Worm (Caenorhabditis elegans) whole organism, young adult: ENCODE data around the gene lido-12.
"Not testable (repeated sequence)": the region's sequence is repeated elsewhere in the genome, so short reads cannot be mapped to it uniquely, and the experiment has no call there.

ENCODE experiments used
- B0261.1 ChIP-seq: sonication (generic microtip); optimal IDR thresholded peaks from 2 replicates; lab custom pipeline; 2016; ENCODE audit warnings: mild to moderate bottlenecking, missing genetic modification characterization, moderate library complexity, missing compliant biosample characterization
- F52B5.7 ChIP-seq: sonication (generic microtip); optimal IDR thresholded peaks from 2 replicates; lab custom pipeline; 2016; ENCODE audit warnings: mild to moderate bottlenecking, missing genetic modification characterization, missing compliant biosample characterization
- K11D2.4 ChIP-seq: fragments of 200-800 bp; sonication (Bioruptor generic); IDR thresholded peaks from 2 replicates; pipeline ENCODE4 v1.3.6; 2022; ENCODE audit warnings: missing genetic modification reagents, missing genetic modification characterization, missing compliant biosample characterization
- T26A5.8 ChIP-seq: sonication (generic microtip); optimal IDR thresholded peaks from 2 replicates; lab custom pipeline; 2016; ENCODE audit warnings: missing genetic modification characterization, missing compliant biosample characterization
- ama-1 ChIP-seq, 3 experiments: fragments of 150-350 bp in 1 of 3; sonication (generic microtip) in 2 of 3; optimal IDR thresholded peaks; 2 replicates each; lab custom pipeline; 2014 to 2018; ENCODE audit warnings: missing biosample characterization in 2 of 3, missing genetic modification characterization in 2 of 3, missing genetic modification reagents in 2 of 3
- cebp-2 ChIP-seq: fragments of 200-800 bp; sonication (Bioruptor generic); IDR thresholded peaks from 2 replicates; pipeline ENCODE4 v1.3.6; 2022; ENCODE audit warnings: missing genetic modification characterization, missing compliant biosample characterization
- ceh-40 ChIP-seq: fragments of 200-800 bp; sonication (Bioruptor generic); IDR thresholded peaks from 2 replicates; pipeline ENCODE4 v1.3.6; 2022; ENCODE audit warnings: missing genetic modification characterization, missing compliant biosample characterization
- ceh-79 ChIP-seq: sonication (generic microtip); optimal IDR thresholded peaks from 2 replicates; lab custom pipeline; 2017; ENCODE audit warnings: mild to moderate bottlenecking, missing genetic modification characterization, missing compliant biosample characterization
- dox-1 ChIP-seq: fragments of 200-800 bp; sonication (Bioruptor generic); IDR thresholded peaks from 2 replicates; pipeline ENCODE4 v1.3.6; 2022; ENCODE audit warnings: missing genetic modification reagents, missing genetic modification characterization, missing compliant biosample characterization
- egl-18 ChIP-seq: fragments of 200-800 bp; sonication (Bioruptor generic); IDR thresholded peaks from 2 replicates; pipeline ENCODE4 v1.3.6; 2022; ENCODE audit warnings: missing genetic modification reagents, missing genetic modification characterization, missing compliant biosample characterization
- ets-4 ChIP-seq: fragments of 200-800 bp; sonication (Bioruptor generic); optimal IDR thresholded peaks from 2 replicates; lab custom pipeline; 2018; ENCODE audit warnings: mild to moderate bottlenecking, missing genetic modification characterization, missing compliant biosample characterization
- hmg-1.2 ChIP-seq: fragments of 200-800 bp; sonication (Bioruptor generic); IDR thresholded peaks from 2 replicates; pipeline ENCODE4 v1.3.6; 2022; ENCODE audit warnings: missing genetic modification reagents, missing genetic modification characterization, missing compliant biosample characterization
- hmg-20 ChIP-seq: fragments of 200-800 bp; sonication (Bioruptor generic); IDR thresholded peaks from 2 replicates; pipeline ENCODE4 v1.3.6; 2022; ENCODE audit warnings: missing genetic modification reagents, missing genetic modification characterization, missing compliant biosample characterization
- hrde-1 ChIP-seq: sonication (generic microtip); optimal IDR thresholded peaks from 2 replicates; lab custom pipeline; 2016; ENCODE audit warnings: missing genetic modification characterization, mild to moderate bottlenecking, missing compliant biosample characterization, moderate library complexity, missing genotype, missing genetic modification reagents, borderline replicate concordance
- hsf-1 ChIP-seq: fragments of 200-800 bp; sonication (Bioruptor generic); IDR thresholded peaks from 2 replicates; pipeline ENCODE4 v1.3.6; 2022; ENCODE audit warnings: missing genetic modification reagents, missing genetic modification characterization, missing compliant biosample characterization
- lag-1 ChIP-seq: fragments of 200-800 bp; sonication (Bioruptor generic); IDR thresholded peaks from 2 replicates; pipeline ENCODE4 v1.3.6; 2022; ENCODE audit warnings: missing genetic modification reagents, missing genetic modification characterization, missing compliant biosample characterization
- lsl-1 ChIP-seq: fragments of 200-800 bp; sonication (Bioruptor generic); optimal IDR thresholded peaks from 2 replicates; lab custom pipeline; 2018; ENCODE audit warnings: mild to moderate bottlenecking, missing genetic modification characterization, moderate library complexity, missing compliant biosample characterization
- madf-10 ChIP-seq: sonication (generic microtip); optimal IDR thresholded peaks from 2 replicates; lab custom pipeline; 2016; ENCODE audit warnings: mild to moderate bottlenecking, missing genetic modification characterization, missing compliant biosample characterization
- madf-6 ChIP-seq: fragments of 200-800 bp; sonication (Bioruptor generic); IDR thresholded peaks from 2 replicates; pipeline ENCODE4 v1.3.6; 2022; ENCODE audit warnings: missing genetic modification reagents, missing genetic modification characterization, missing compliant biosample characterization
- mxl-1 ChIP-seq: sonication (generic microtip); optimal IDR thresholded peaks from 2 replicates; lab custom pipeline; 2016; ENCODE audit warnings: missing genetic modification characterization, missing compliant biosample characterization
- nfya-2 ChIP-seq: fragments of 200-800 bp; sonication (Bioruptor generic); IDR thresholded peaks from 2 replicates; pipeline ENCODE4 v1.3.6; 2022; ENCODE audit warnings: missing genetic modification reagents, missing genetic modification characterization, missing compliant biosample characterization
- nhr-27 ChIP-seq: fragments of 200-800 bp; sonication (Bioruptor generic); optimal IDR thresholded peaks from 2 replicates; lab custom pipeline; 2018; ENCODE audit warnings: mild to moderate bottlenecking, missing genetic modification characterization, moderate library complexity, missing compliant biosample characterization
- rcor-1 ChIP-seq: fragments of 200-800 bp; sonication (Bioruptor generic); IDR thresholded peaks from 2 replicates; pipeline ENCODE4 v1.3.6; 2022; ENCODE audit warnings: missing genetic modification reagents, missing genetic modification characterization, missing compliant biosample characterization
- rpc-1 ChIP-seq, 2 experiments: fragments of 150-350 bp in 1 of 2; sonication (generic microtip) in 1 of 2; optimal IDR thresholded peaks; 2 replicates each; lab custom pipeline; 2014 to 2018; ENCODE audit warnings: missing biosample characterization in 1 of 2, missing genetic modification characterization in 1 of 2, missing genetic modification reagents in 1 of 2, missing genotype in 1 of 2
- sea-2 ChIP-seq: fragments of 200-800 bp; sonication (Bioruptor generic); IDR thresholded peaks from 2 replicates; pipeline ENCODE4 v1.3.6; 2022; ENCODE audit warnings: missing genetic modification characterization, missing compliant biosample characterization
- snpc-4 ChIP-seq, 5 experiments: fragments of 150-350 bp in 1 of 5; sonication (generic microtip) in 4 of 5; optimal IDR thresholded peaks; 2 replicates each; lab custom pipeline; 2014 to 2018; ENCODE audit warnings: missing genetic modification characterization in 5 of 5, missing biosample characterization in 3 of 5, antibody characterized with exemption in 2 of 5, mild to moderate bottlenecking in 2 of 5, missing compliant biosample characterization in 2 of 5, missing genotype in 2 of 5, moderate library complexity in 2 of 5, missing genetic modification reagents in 1 of 5
- tbp1 ChIP-seq: fragments of 200-800 bp; sonication (Bioruptor generic); optimal IDR thresholded peaks from 2 replicates; lab custom pipeline; 2018; ENCODE audit warnings: mild to moderate bottlenecking, missing genetic modification characterization, missing compliant biosample characterization
- zfh-2 ChIP-seq: fragments of 200-800 bp; sonication (Bioruptor generic); conservative IDR thresholded peaks from 2 replicates; pipeline ENCODE4 v1.3.6; 2022; ENCODE audit warnings: missing genetic modification reagents, missing genetic modification characterization, missing compliant biosample characterization
- ztf-22 ChIP-seq: fragments of 200-800 bp; sonication (Bioruptor generic); optimal IDR thresholded peaks from 2 replicates; lab custom pipeline; 2018; ENCODE audit warnings: mild to moderate bottlenecking, missing genetic modification characterization, moderate library complexity, missing compliant biosample characterization
- ztf-25 ChIP-seq: fragments of 200-800 bp; sonication (Bioruptor generic); IDR thresholded peaks from 2 replicates; pipeline ENCODE4 v1.3.6; 2022; ENCODE audit warnings: missing genetic modification reagents, missing genetic modification characterization, missing compliant biosample characterization
- ztf-3 ChIP-seq: fragments of 200-800 bp; sonication (Bioruptor generic); optimal IDR thresholded peaks from 2 replicates; lab custom pipeline; 2018; ENCODE audit warnings: mild to moderate bottlenecking, missing genetic modification characterization, missing compliant biosample characterization
- ztf-6 ChIP-seq: fragments of 200-800 bp; sonication (Bioruptor generic); IDR thresholded peaks from 2 replicates; pipeline ENCODE4 v1.3.6; 2022; ENCODE audit warnings: missing genetic modification reagents, missing genetic modification characterization, missing compliant biosample characterization

Gene lido-12

DNA sequence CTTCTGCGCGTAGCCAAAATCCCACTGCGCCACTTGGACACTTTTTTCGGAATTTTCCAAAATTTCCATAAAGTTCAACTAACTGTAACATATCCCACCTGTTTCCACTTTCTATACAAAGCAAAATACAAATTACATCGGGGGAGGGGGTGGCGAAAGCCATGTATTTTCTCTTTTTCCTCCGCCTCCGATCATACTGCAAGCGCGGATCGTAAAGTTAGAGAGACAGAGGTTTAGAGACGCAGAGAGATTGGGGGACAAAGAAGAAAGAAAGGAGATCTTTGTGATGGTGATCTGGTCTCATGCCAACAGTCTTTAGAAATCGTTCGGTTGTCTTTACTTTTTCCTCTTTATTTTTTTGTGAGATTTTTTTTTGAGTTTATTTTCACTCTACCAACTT lies 22.7 kb downstream of the lido-12 start:
- TF ChIP-seq madf-10 (tag; lab: Kevin White, UChicago) (no peak), hsf-1 (GFP tag; lab: Robert Waterston, UW) (no peak), ztf-25 (no peak)

DNA sequence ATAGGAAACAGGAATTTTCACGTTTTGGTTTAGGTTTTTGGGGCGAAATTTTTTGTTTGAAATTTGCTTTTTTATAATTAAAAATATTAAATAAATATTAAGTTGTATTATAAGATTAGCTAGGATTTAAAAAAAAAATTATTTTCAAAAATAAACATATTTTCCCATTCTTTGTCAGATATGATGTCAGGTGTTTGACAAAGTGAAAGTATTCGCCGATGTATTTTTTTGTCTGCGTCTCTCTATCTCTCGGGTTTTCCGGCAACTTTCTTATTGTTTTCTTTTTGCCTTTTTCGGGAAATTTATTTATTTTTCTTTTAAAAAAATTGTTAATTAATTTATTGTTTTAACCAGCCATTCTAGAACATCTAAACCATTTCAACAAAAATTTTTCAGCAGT lies 24.8 kb downstream of the lido-12 start:
- no peak for TF ChIP-seq sea-2 (GFP tag; lab: Robert Waterston, UW)
- TF ChIP-seq cebp-2 = no peak
- no peak for TF ChIP-seq egl-18 (GFP tag; lab: Robert Waterston, UW)
- TF ChIP-seq K11D2.4 = no peak
- no peak for TF ChIP-seq hrde-1
- no peak for TF ChIP-seq hmg-20
- no peak for TF ChIP-seq ceh-40
- no peak for TF ChIP-seq T26A5.8 (tag; lab: Kevin White, UChicago)
- TF ChIP-seq lag-1 (GFP tag; lab: Robert Waterston, UW) = no peak
- no peak for TF ChIP-seq nfya-2 (GFP tag; lab: Robert Waterston, UW)
- TF ChIP-seq ets-4 = no peak
- TF ChIP-seq ztf-22 (GFP tag; lab: Kevin White, UChicago) = no peak
- no peak for TF ChIP-seq ceh-79 (tag; lab: Kevin White, UChicago)
- TF ChIP-seq F52B5.7 (tag; lab: Kevin White, UChicago) = no peak
- TF ChIP-seq lsl-1 (GFP tag; lab: Kevin White, UChicago) = no peak
- no peak for TF ChIP-seq rcor-1 (GFP tag; lab: Robert Waterston, UW)
- TF ChIP-seq mxl-1 (tag; lab: Kevin White, UChicago) = no peak

DNA sequence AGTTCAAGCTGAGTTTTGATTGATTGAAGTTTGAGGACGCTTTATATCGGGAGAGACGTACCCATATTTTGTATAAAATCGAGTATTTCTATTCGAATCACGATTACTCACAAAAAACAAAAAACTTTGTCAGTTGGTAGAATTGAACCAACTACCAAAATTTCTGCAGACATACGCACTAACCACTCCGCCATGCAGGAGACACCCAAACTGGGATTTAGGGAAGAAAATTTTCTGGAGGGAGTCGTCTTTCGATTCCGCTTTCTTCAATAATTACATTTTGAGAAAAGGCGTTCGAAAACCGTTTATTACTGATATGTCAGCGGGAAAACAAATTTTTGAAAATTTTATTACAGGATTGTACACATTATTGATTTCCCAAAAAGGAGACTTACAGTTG lies 25.7 kb downstream of the lido-12 start:
- TF ChIP-seq dox-1 (0 out of 2 replicates have a peak, but pooled peaks have one; percentile 31), rcor-1 (GFP tag; lab: Robert Waterston, UW) (peak; percentile 37; the same call in 1 of the 2 replicates), rpc-1 (optimal IDR thresholded peaks at IDR 0.05; lab: Kevin White, UChicago) (peak; percentile 26), rpc-1 (tag; optimal IDR thresholded peaks at IDR 0.05; lab: Kevin White, UChicago) (peak; percentile 52), madf-6 (GFP tag; lab: Robert Waterston, UW) (peak; percentile 61; the same call in 1 of the 2 replicates), tbp1 (peak; percentile 84), hmg-1.2 (GFP tag; lab: Robert Waterston, UW) (peak; percentile 31; the same call in 1 of the 2 replicates), B0261.1 (tag; lab: Kevin White, UChicago) (peak; percentile 66), snpc-4 (tag; optimal IDR thresholded peaks at IDR 0.05; lab: Kevin White, UChicago) (peak in 2 of 4 experiments; percentile 39 to 66)
- not testable (repeated sequence) for TF ChIP-seq snpc-4 (GFP tag; optimal IDR thresholded peaks at IDR 0.05; lab: Kevin White, UChicago)

DNA sequence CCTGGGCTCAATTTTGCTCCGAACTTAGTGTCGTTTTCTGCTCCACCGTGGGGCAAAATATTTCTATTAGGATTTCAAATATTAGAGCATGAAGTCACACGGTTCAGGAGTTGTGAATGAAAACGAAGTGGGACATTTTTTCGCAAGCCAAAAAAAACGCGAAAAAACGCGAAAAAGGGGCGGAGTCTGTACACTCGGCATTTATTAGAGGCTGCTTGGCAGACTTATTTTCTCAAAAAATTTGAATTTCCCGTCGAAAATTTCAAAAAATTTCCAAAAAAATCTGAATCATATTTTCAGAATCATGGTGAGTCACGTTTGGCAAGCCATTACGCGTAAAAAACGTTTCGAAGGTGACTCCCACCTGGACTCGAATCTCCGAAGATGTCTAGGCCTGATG lies 26.9 kb downstream of the lido-12 start, which contains the start of gene B0454.6:
Gene B0454.6, plus strand, starts transcription at position 301 of the 400 bp plus-strand sequence.
- TF ChIP-seq ztf-6 (GFP tag; lab: Robert Waterston, UW); ama-1 (optimal IDR thresholded peaks at IDR 0.05; lab: Kevin White, UChicago); ama-1 (GFP tag; optimal IDR thresholded peaks at IDR 0.05; lab: Kevin White, UChicago); nhr-27: not testable (repeated sequence)

DNA sequence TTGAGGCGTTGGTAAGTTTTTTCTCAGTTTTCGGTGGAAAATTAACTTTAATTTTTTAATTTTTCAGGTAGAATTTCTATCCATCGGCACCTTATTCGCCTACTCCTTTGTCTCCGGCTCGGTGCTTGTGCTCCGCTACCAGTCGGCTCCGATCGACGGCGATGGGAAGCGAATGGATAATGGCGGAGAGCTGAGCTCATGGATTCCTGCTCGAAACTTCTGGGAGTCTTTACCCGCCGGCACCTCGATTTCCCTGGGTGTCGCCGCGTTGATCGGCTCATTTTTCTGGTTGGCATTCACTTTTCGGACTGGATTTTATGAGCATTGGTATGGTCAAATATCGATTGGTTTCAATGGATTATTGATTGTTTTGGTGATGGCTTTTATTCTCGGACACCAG lies 29.3 kb downstream of the lido-12 start:
- TF ChIP-seq zfh-2 (peak; percentile 68), ztf-3 (no peak)
